Fruit fly (Drosophila melanogaster) whole organism, embryonic: ENCODE measurements around the gene bbg.

ENCODE experiments used
- BtbVII ChIP-seq: fragments of 200-800 bp; sonication (Bioruptor generic); optimal IDR thresholded peaks from 3 replicates; lab custom pipeline; 2017; ENCODE audit warnings: missing biosample characterization, mild to moderate bottlenecking, missing genetic modification characterization
- Bteb2 ChIP-seq: fragments of 200-800 bp; sonication (Bioruptor generic); optimal IDR thresholded peaks from 2 replicates; lab custom pipeline; 2016; ENCODE audit warnings: missing biosample characterization, missing genetic modification characterization
- CG10209 ChIP-seq: fragments of 200-800 bp; sonication (Bioruptor generic); optimal IDR thresholded peaks from 3 replicates; lab custom pipeline; 2017; ENCODE audit warnings: missing biosample characterization, mild to moderate bottlenecking, missing genetic modification characterization, missing genetic modification reagents
- CG10462 ChIP-seq: fragments of 200-800 bp; sonication (Bioruptor generic); optimal IDR thresholded peaks from 2 replicates; lab custom pipeline; 2016; ENCODE audit warnings: missing biosample characterization, missing genetic modification characterization
- CG11085 ChIP-seq: fragments of 200-800 bp; sonication (Bioruptor generic); IDR thresholded peaks from 2 replicates; pipeline ENCODE4 v1.3.6; 2022; ENCODE audit warnings: missing biosample characterization, missing genetic modification characterization
- CG11504 ChIP-seq: fragments of 200-800 bp; sonication (Bioruptor generic); optimal IDR thresholded peaks from 3 replicates; lab custom pipeline; 2019; ENCODE audit warnings: missing biosample characterization, mild to moderate bottlenecking, missing genetic modification characterization, moderate library complexity
- CG13775 ChIP-seq: fragments of 200-800 bp; sonication (Bioruptor generic); optimal IDR thresholded peaks from 3 replicates; lab custom pipeline; 2017; ENCODE audit warnings: missing biosample characterization, mild to moderate bottlenecking, missing genetic modification characterization
- CG14441 ChIP-seq: fragments of 200-800 bp; sonication (Bioruptor generic); IDR thresholded peaks from 2 replicates; pipeline ENCODE4 v1.3.6; 2022; ENCODE audit warnings: missing biosample characterization, missing genetic modification characterization
- CG15601 ChIP-seq: fragments of 200-800 bp; sonication (Bioruptor generic); optimal IDR thresholded peaks from 3 replicates; lab custom pipeline; 2019; ENCODE audit warnings: missing biosample characterization, mild to moderate bottlenecking, missing genetic modification characterization, moderate library complexity
- CG2875 ChIP-seq: fragments of 200-800 bp; sonication (Bioruptor generic); optimal IDR thresholded peaks from 2 replicates; lab custom pipeline; 2017; ENCODE audit warnings: missing biosample characterization, mild to moderate bottlenecking, missing genetic modification characterization, missing genetic modification reagents
- CG3065 ChIP-seq: fragments of 200-800 bp; sonication (Bioruptor generic); optimal IDR thresholded peaks from 2 replicates; lab custom pipeline; 2016; ENCODE audit warnings: missing biosample characterization, missing genetic modification characterization
- CG3838 ChIP-seq: fragments of 200-800 bp; sonication (Bioruptor generic); optimal IDR thresholded peaks from 3 replicates; lab custom pipeline; 2016; ENCODE audit warnings: missing biosample characterization, missing genetic modification characterization
- CG5245 ChIP-seq: fragments of 200-800 bp; sonication (Bioruptor generic); optimal IDR thresholded peaks from 3 replicates; lab custom pipeline; 2016; ENCODE audit warnings: missing biosample characterization, missing genetic modification characterization
- CG6254 ChIP-seq: fragments of 200-800 bp; sonication (Bioruptor generic); optimal IDR thresholded peaks from 3 replicates; lab custom pipeline; 2017; ENCODE audit warnings: mild to moderate bottlenecking, missing biosample characterization, missing genetic modification reagents, missing genetic modification characterization
- CG7372 ChIP-seq: fragments of 200-800 bp; sonication (Bioruptor generic); IDR thresholded peaks from 2 replicates; pipeline ENCODE4 v1.3.6; 2022; ENCODE audit warnings: missing biosample characterization, missing genetic modification characterization
- CG7556 ChIP-seq: fragments of 200-800 bp; sonication (Bioruptor generic); optimal IDR thresholded peaks from 2 replicates; lab custom pipeline; 2017; ENCODE audit warnings: missing biosample characterization, mild to moderate bottlenecking, missing genetic modification characterization
- CG7839 ChIP-seq: fragments of 200-800 bp; sonication (Bioruptor generic); optimal IDR thresholded peaks from 3 replicates; lab custom pipeline; 2018; ENCODE audit warnings: missing biosample characterization, mild to moderate bottlenecking, missing genetic modification characterization, moderate library complexity
- CG7963 ChIP-seq: fragments of 200-800 bp; sonication (Bioruptor generic); IDR thresholded peaks from 3 replicates; pipeline ENCODE4 v1.3.6; 2022; ENCODE audit warnings: missing biosample characterization, missing genetic modification characterization; ENCODE audit not compliant: partially characterized antibody
- CG7987 ChIP-seq: fragments of 200-800 bp; sonication (Bioruptor generic); optimal IDR thresholded peaks from 2 replicates; lab custom pipeline; 2018; ENCODE audit warnings: missing biosample characterization, mild to moderate bottlenecking, missing genetic modification characterization, moderate library complexity
- CG8765 ChIP-seq: fragments of 200-800 bp; sonication (Bioruptor generic); IDR thresholded peaks from 2 replicates; pipeline ENCODE4 v1.3.6; 2022; ENCODE audit warnings: missing biosample characterization, missing genetic modification characterization
- CoRest ChIP-seq: fragments of 200-800 bp; sonication (Bioruptor generic); optimal IDR thresholded peaks from 3 replicates; lab custom pipeline; 2018; ENCODE audit warnings: missing biosample characterization, mild to moderate bottlenecking, missing genetic modification characterization, moderate library complexity
- Dbx ChIP-seq: fragments of 200-800 bp; sonication (Bioruptor generic); IDR thresholded peaks from 3 replicates; pipeline ENCODE4 v1.3.6; 2022; ENCODE audit warnings: missing biosample characterization, missing genetic modification characterization
- ERR ChIP-seq: fragments of 200-800 bp; sonication (Bioruptor generic); optimal IDR thresholded peaks from 2 replicates; lab custom pipeline; 2016; ENCODE audit warnings: missing biosample characterization, missing genetic modification characterization
- GATAe ChIP-seq: fragments of 200-800 bp; sonication (Bioruptor generic); conservative IDR thresholded peaks from 2 replicates; pipeline ENCODE4 v1.3.6; 2022; ENCODE audit warnings: missing biosample characterization, missing genetic modification characterization
- Gsc ChIP-seq: fragments of 200-800 bp; sonication (Bioruptor generic); IDR thresholded peaks from 2 replicates; pipeline ENCODE4 v1.3.6; 2022; ENCODE audit warnings: missing biosample characterization, missing genetic modification characterization
- Hmr ChIP-seq: fragments of 200-800 bp; sonication (Bioruptor generic); optimal IDR thresholded peaks from 3 replicates; lab custom pipeline; 2017; ENCODE audit warnings: mild to moderate bottlenecking, missing biosample characterization, missing genetic modification reagents, missing genetic modification characterization
- Mad ChIP-seq: fragments of 200-800 bp; sonication (Bioruptor generic); optimal IDR thresholded peaks from 2 replicates; lab custom pipeline; 2016; ENCODE audit warnings: missing biosample characterization, missing genetic modification characterization
- Nf-YC ChIP-seq: fragments of 200-800 bp; optimal IDR thresholded peaks from 3 replicates; lab custom pipeline; 2019; ENCODE audit warnings: missing biosample characterization, mild to moderate bottlenecking, missing genetic modification characterization, moderate library complexity
- Oli ChIP-seq: fragments of 200-800 bp; sonication (Bioruptor generic); optimal IDR thresholded peaks from 2 replicates; lab custom pipeline; 2018; ENCODE audit warnings: missing biosample characterization, mild to moderate bottlenecking, missing genetic modification characterization, moderate library complexity
- Sox102F ChIP-seq: fragments of 200-800 bp; sonication (Bioruptor generic); optimal IDR thresholded peaks from 2 replicates; lab custom pipeline; 2018; ENCODE audit warnings: missing biosample characterization, mild to moderate bottlenecking, missing genetic modification characterization, moderate library complexity
- Sry-β ChIP-seq: fragments of 200-800 bp; sonication (Bioruptor generic); optimal IDR thresholded peaks from 2 replicates; lab custom pipeline; 2018; ENCODE audit warnings: missing biosample characterization, mild to moderate bottlenecking, missing genetic modification characterization, moderate library complexity
- Trl ChIP-seq, 3 experiments: fragments of >200 bp in 2 of 3; fragments of 200-800 bp in 1 of 3; sonication (Bioruptor generic) in 1 of 3; optimal IDR thresholded peaks; 2 replicates in 1 of 3; 3 replicates in 2 of 3; lab custom pipeline; 2016 to 2017; ENCODE audit warnings: missing biosample characterization in 1 of 3, missing genetic modification characterization in 1 of 3
- ara ChIP-seq: fragments of 200-800 bp; sonication (Bioruptor generic); IDR thresholded peaks from 2 replicates; pipeline ENCODE4 v1.3.6; 2022; ENCODE audit warnings: missing biosample characterization, missing genetic modification characterization
- caup ChIP-seq: fragments of 200-800 bp; sonication (Bioruptor generic); optimal IDR thresholded peaks from 3 replicates; lab custom pipeline; 2017; ENCODE audit warnings: missing biosample characterization, mild to moderate bottlenecking, missing genetic modification characterization, moderate library complexity; ENCODE audit not compliant: severe bottlenecking
- cg ChIP-seq: fragments of 200-800 bp; sonication (Bioruptor generic); optimal IDR thresholded peaks from 3 replicates; lab custom pipeline; 2019; ENCODE audit warnings: missing biosample characterization, mild to moderate bottlenecking, missing genetic modification characterization, moderate library complexity
- ci ChIP-seq: fragments of 200-800 bp; sonication (Bioruptor generic); IDR thresholded peaks from 3 replicates; pipeline ENCODE4 v1.3.6; 2022; ENCODE audit warnings: missing biosample characterization, missing genetic modification characterization
- dmrt11E ChIP-seq: fragments of 200-800 bp; sonication (Bioruptor generic); optimal IDR thresholded peaks from 3 replicates; lab custom pipeline; 2018; ENCODE audit warnings: missing biosample characterization, mild to moderate bottlenecking, missing genetic modification characterization, moderate library complexity
- dmrt99B ChIP-seq: fragments of 200-800 bp; sonication (Bioruptor generic); optimal IDR thresholded peaks from 2 replicates; lab custom pipeline; 2018; ENCODE audit warnings: missing biosample characterization, mild to moderate bottlenecking, missing genetic modification characterization, moderate library complexity
- exex ChIP-seq: fragments of 200-800 bp; sonication (Bioruptor generic); optimal IDR thresholded peaks from 4 replicates; lab custom pipeline; 2018; ENCODE audit warnings: missing biosample characterization, mild to moderate bottlenecking, missing genetic modification characterization, moderate library complexity
- gem ChIP-seq: fragments of 200-800 bp; sonication (Bioruptor generic); optimal IDR thresholded peaks from 2 replicates; lab custom pipeline; 2019; ENCODE audit warnings: missing biosample characterization, mild to moderate bottlenecking, missing genetic modification characterization, moderate library complexity
- lola ChIP-seq, 3 experiments: fragments of >200 bp in 2 of 3; fragments of 200-800 bp in 1 of 3; sonication (Bioruptor generic) in 1 of 3; optimal IDR thresholded peaks; 2 replicates each; lab custom pipeline; 2017 to 2019; ENCODE audit warnings: missing biosample characterization in 3 of 3, missing genetic modification characterization in 3 of 3, mild to moderate bottlenecking in 1 of 3, moderate library complexity in 1 of 3
- mld ChIP-seq: fragments of 200-800 bp; sonication (Bioruptor generic); IDR thresholded peaks from 3 replicates; pipeline ENCODE4 v1.3.6; 2022; ENCODE audit warnings: missing biosample characterization, missing genetic modification characterization; ENCODE audit not compliant: partially characterized antibody
- rib ChIP-seq: fragments of 200-800 bp; sonication (Bioruptor generic); IDR thresholded peaks from 2 replicates; pipeline ENCODE4 v1.3.6; 2022; ENCODE audit warnings: missing biosample characterization, missing genetic modification characterization
- scrt ChIP-seq: fragments of 200-800 bp; sonication (Bioruptor generic); optimal IDR thresholded peaks from 2 replicates; lab custom pipeline; 2018; ENCODE audit warnings: missing biosample characterization, mild to moderate bottlenecking, missing genetic modification characterization, moderate library complexity
- slou ChIP-seq: fragments of 200-800 bp; sonication (Bioruptor generic); optimal IDR thresholded peaks from 3 replicates; lab custom pipeline; 2016; ENCODE audit warnings: missing biosample characterization, missing genetic modification characterization
- sna ChIP-seq: fragments of 200-800 bp; sonication (Bioruptor generic); IDR thresholded peaks from 2 replicates; pipeline ENCODE4 v1.3.6; 2022; ENCODE audit warnings: missing biosample characterization, missing genetic modification characterization; ENCODE audit not compliant: partially characterized antibody
- ssp ChIP-seq: fragments of 200-800 bp; sonication (Bioruptor generic); IDR thresholded peaks from 2 replicates; pipeline ENCODE4 v1.3.6; 2022; ENCODE audit warnings: missing biosample characterization, missing genetic modification characterization
- tll ChIP-seq, 2 experiments: fragments of 200-800 bp in 1 of 2; fragments of >200 bp in 1 of 2; sonication (Bioruptor generic) in 1 of 2; optimal IDR thresholded peaks; 2 replicates each; lab custom pipeline; 2017 to 2019; ENCODE audit warnings: missing biosample characterization in 2 of 2, missing genetic modification characterization in 2 of 2, mild to moderate bottlenecking in 1 of 2, moderate library complexity in 1 of 2
- unpg ChIP-seq: fragments of 200-800 bp; sonication (Bioruptor generic); optimal IDR thresholded peaks from 3 replicates; lab custom pipeline; 2018; ENCODE audit warnings: missing biosample characterization, mild to moderate bottlenecking, missing genetic modification characterization, moderate library complexity

Gene bbg

dm6 chr3L:14531802-14532201 lies 4.3 kb downstream of the bbg start (continued):
- TF ChIP-seq GATAe (GFP tag; lab: Robert Waterston, UW) (no peak), caup (no peak), Oli (tag; lab: Kevin White, UChicago) (peak; percentile 32), lola (GFP tag; optimal IDR thresholded peaks at IDR 0.05; lab: Kevin White, UChicago) (peak in 1 of 3 experiments; percentile 46), Mad (GFP tag; lab: Kevin White, UChicago) (no peak), Gsc (GFP tag; lab: Robert Waterston, UW) (no peak), CG11504 (tag; lab: Kevin White, UChicago) (peak; percentile 62), ssp (GFP tag; lab: Robert Waterston, UW) (no peak), CG7987 (GFP tag; lab: Kevin White, UChicago) (no peak), CG2875 (no peak), CG11085 (GFP tag; lab: Robert Waterston, UW) (no peak), slou (GFP tag; lab: Kevin White, UChicago) (no peak), CG6254 (GFP tag; lab: Kevin White, UChicago) (peak; percentile 27), ERR (GFP tag; lab: Kevin White, UChicago) (no peak), cg (GFP tag; lab: Kevin White, UChicago) (no peak), Sry-β (no peak), Hmr (GFP tag; lab: Kevin White, UChicago) (no peak), ci (GFP tag; lab: Robert Waterston, UW) (no peak), unpg (GFP tag; lab: Kevin White, UChicago) (peak; percentile 3), CG10209 (peak; percentile 31), Dbx (0 out of 3 replicates have a peak, but pooled peaks have one; percentile 9), CG7372 (GFP tag; lab: Robert Waterston, UW) (no peak), CG14441 (GFP tag; lab: Robert Waterston, UW) (no peak), CG3838 (no peak), Trl (optimal IDR thresholded peaks at IDR 0.05; lab: Kevin White, UChicago) (no peak), Trl (GFP tag; optimal IDR thresholded peaks at IDR 0.05; lab: Kevin White, UChicago) (no peak), dmrt11E (tag; lab: Kevin White, UChicago) (peak; percentile 41), CG7556 (GFP tag; lab: Kevin White, UChicago) (peak; percentile 8), rib (GFP tag; lab: Robert Waterston, UW) (no peak), CG10462 (GFP tag; lab: Kevin White, UChicago) (no peak), sna (GFP tag; lab: Robert Waterston, UW) (no peak), mld (GFP tag; lab: Robert Waterston, UW) (no peak), Sox102F (GFP tag; lab: Kevin White, UChicago) (no peak), gem (peak; percentile 59), dmrt99B (tag; lab: Kevin White, UChicago) (peak; percentile 44), Nf-YC (tag; lab: Kevin White, UChicago) (no peak), CG5245 (peak; percentile 31), CG15601 (no peak), CG8765 (no peak), CG7839 (tag; lab: Kevin White, UChicago) (peak; percentile 32), Bteb2 (GFP tag; lab: Kevin White, UChicago) (no peak), CoRest (tag; lab: Kevin White, UChicago) (peak; percentile 30), CG3065 (GFP tag; lab: Kevin White, UChicago) (no peak), tll (GFP tag; optimal IDR thresholded peaks at IDR 0.05; lab: Kevin White, UChicago) (no peak), CG13775 (peak; percentile 3), exex (tag; lab: Kevin White, UChicago) (no peak), scrt (GFP tag; lab: Kevin White, UChicago) (no peak), CG7963 (GFP tag; lab: Robert Waterston, UW) (no peak), BtbVII (GFP tag; lab: Kevin White, UChicago) (no peak), ara (GFP tag; lab: Robert Waterston, UW) (no peak)
